Fruit fly (Drosophila melanogaster) whole organism, embryonic: Measurements from ENCODE around the gene CG42728.

Experiments
- Asciz ChIP-seq: fragments of 200-800 bp; sonication (Bioruptor generic); optimal IDR thresholded peaks from 2 replicates; lab custom pipeline; 2017; ENCODE audit warnings: missing biosample characterization, mild to moderate bottlenecking, missing genetic modification characterization, missing genetic modification reagents
- CG10565 ChIP-seq: fragments of 200-800 bp; sonication (Bioruptor generic); optimal IDR thresholded peaks from 3 replicates; lab custom pipeline; 2016; ENCODE audit warnings: missing biosample characterization, mild to moderate bottlenecking, missing genetic modification characterization
- CG11398 ChIP-seq: fragments of 200-800 bp; sonication (Bioruptor generic); optimal IDR thresholded peaks from 2 replicates; lab custom pipeline; 2016; ENCODE audit warnings: missing biosample characterization, missing genetic modification characterization
- CG11723 ChIP-seq: fragments of 200-800 bp; sonication (Bioruptor generic); optimal IDR thresholded peaks from 2 replicates; lab custom pipeline; 2017; ENCODE audit warnings: missing biosample characterization, mild to moderate bottlenecking, missing genetic modification characterization
- CG12391 ChIP-seq: fragments of 200-800 bp; sonication (Bioruptor generic); optimal IDR thresholded peaks from 3 replicates; lab custom pipeline; 2018; ENCODE audit warnings: missing biosample characterization, mild to moderate bottlenecking, missing genetic modification characterization, moderate library complexity
- CG14014 ChIP-seq: fragments of 200-800 bp; sonication (Bioruptor generic); IDR thresholded peaks from 2 replicates; pipeline ENCODE4 v1.3.6; 2022; ENCODE audit warnings: missing biosample characterization, missing genetic modification characterization
- CG14441 ChIP-seq: fragments of 200-800 bp; sonication (Bioruptor generic); IDR thresholded peaks from 2 replicates; pipeline ENCODE4 v1.3.6; 2022; ENCODE audit warnings: missing biosample characterization, missing genetic modification characterization
- CG15514 ChIP-seq: fragments of 200-800 bp; sonication (Bioruptor generic); optimal IDR thresholded peaks from 3 replicates; lab custom pipeline; 2017; ENCODE audit warnings: missing biosample characterization, missing genetic modification characterization, mild to moderate bottlenecking, moderate library complexity, missing genetic modification reagents
- CG17829 ChIP-seq: fragments of 200-800 bp; optimal IDR thresholded peaks from 2 replicates; lab custom pipeline; 2019; ENCODE audit warnings: missing biosample characterization, mild to moderate bottlenecking, missing genetic modification characterization, moderate library complexity
- CG18262 ChIP-seq: fragments of 200-800 bp; optimal IDR thresholded peaks from 3 replicates; lab custom pipeline; 2019; ENCODE audit warnings: missing biosample characterization, mild to moderate bottlenecking, missing genetic modification characterization, moderate library complexity
- CG1832 ChIP-seq: fragments of 200-800 bp; sonication (Bioruptor generic); optimal IDR thresholded peaks from 2 replicates; lab custom pipeline; 2017; ENCODE audit warnings: missing biosample characterization, mild to moderate bottlenecking, missing genetic modification characterization, inconsistent platforms
- CG2712 ChIP-seq: fragments of 200-800 bp; optimal IDR thresholded peaks from 3 replicates; lab custom pipeline; 2019; ENCODE audit warnings: missing biosample characterization, mild to moderate bottlenecking, missing genetic modification characterization, moderate library complexity
- CG30431 ChIP-seq: fragments of 200-800 bp; sonication (Bioruptor generic); optimal IDR thresholded peaks from 2 replicates; lab custom pipeline; 2017; ENCODE audit warnings: missing biosample characterization, missing genetic modification characterization
- CG3163 ChIP-seq: fragments of 200-800 bp; sonication (Bioruptor generic); optimal IDR thresholded peaks from 3 replicates; lab custom pipeline; 2016; ENCODE audit warnings: missing biosample characterization, missing genetic modification characterization
- CG34376 ChIP-seq: fragments of 200-800 bp; sonication (Bioruptor generic); optimal IDR thresholded peaks from 2 replicates; lab custom pipeline; 2018; ENCODE audit warnings: missing biosample characterization, mild to moderate bottlenecking, missing genetic modification characterization
- CG3838 ChIP-seq: fragments of 200-800 bp; sonication (Bioruptor generic); optimal IDR thresholded peaks from 3 replicates; lab custom pipeline; 2016; ENCODE audit warnings: missing biosample characterization, missing genetic modification characterization
- CG6683 ChIP-seq: fragments of 200-800 bp; sonication (Bioruptor generic); optimal IDR thresholded peaks from 2 replicates; lab custom pipeline; 2017; ENCODE audit warnings: missing biosample characterization, mild to moderate bottlenecking, missing genetic modification characterization, missing genetic modification reagents
- CG6689 ChIP-seq: fragments of 200-800 bp; sonication (Bioruptor generic); IDR thresholded peaks from 2 replicates; pipeline ENCODE4 v1.3.6; 2022; ENCODE audit warnings: missing biosample characterization, missing genetic modification characterization
- CG7271 ChIP-seq: fragments of 200-800 bp; sonication (Bioruptor generic); optimal IDR thresholded peaks from 2 replicates; lab custom pipeline; 2018; ENCODE audit warnings: missing biosample characterization, mild to moderate bottlenecking, missing genetic modification characterization, moderate library complexity
- CG7987 ChIP-seq: fragments of 200-800 bp; sonication (Bioruptor generic); optimal IDR thresholded peaks from 2 replicates; lab custom pipeline; 2018; ENCODE audit warnings: missing biosample characterization, mild to moderate bottlenecking, missing genetic modification characterization, moderate library complexity
- CG8290 ChIP-seq, 3 experiments: fragments of 200-800 bp; sonication (Bioruptor generic); optimal IDR thresholded peaks; 2 replicates each; lab custom pipeline; 2016 to 2019; ENCODE audit warnings: missing biosample characterization in 3 of 3, missing genetic modification characterization in 3 of 3, mild to moderate bottlenecking in 2 of 3, moderate library complexity in 1 of 3
- CG8765 ChIP-seq: fragments of 200-800 bp; sonication (Bioruptor generic); IDR thresholded peaks from 2 replicates; pipeline ENCODE4 v1.3.6; 2022; ENCODE audit warnings: missing biosample characterization, missing genetic modification characterization
- CG9797 ChIP-seq: fragments of 200-800 bp; sonication (Bioruptor generic); optimal IDR thresholded peaks from 3 replicates; lab custom pipeline; 2018; ENCODE audit warnings: missing biosample characterization, mild to moderate bottlenecking, missing genetic modification characterization
- D19A ChIP-seq: fragments of 200-800 bp; optimal IDR thresholded peaks from 3 replicates; lab custom pipeline; 2019; ENCODE audit warnings: missing biosample characterization, mild to moderate bottlenecking, missing genetic modification characterization, moderate library complexity
- E2f2 ChIP-seq: fragments of 200-800 bp; sonication (Bioruptor generic); IDR thresholded peaks from 2 replicates; pipeline ENCODE4 v1.3.6; 2022; ENCODE audit warnings: missing biosample characterization, missing genetic modification characterization
- HLH4C ChIP-seq: fragments of 200-800 bp; sonication (Bioruptor generic); IDR thresholded peaks from 3 replicates; pipeline ENCODE4 v1.3.6; 2022; ENCODE audit warnings: missing biosample characterization, missing genetic modification characterization; ENCODE audit not compliant: partially characterized antibody
- Hr39 ChIP-seq: fragments of >200 bp; optimal IDR thresholded peaks from 2 replicates; lab custom pipeline; 2017
- Jarid2 ChIP-seq: fragments of 200-800 bp; sonication (Bioruptor generic); optimal IDR thresholded peaks from 3 replicates; lab custom pipeline; 2017; ENCODE audit warnings: mild to moderate bottlenecking, missing biosample characterization, missing genetic modification reagents, missing genetic modification characterization
- MESR4 ChIP-seq: fragments of 200-800 bp; sonication (Bioruptor generic); optimal IDR thresholded peaks from 2 replicates; lab custom pipeline; 2018; ENCODE audit warnings: missing biosample characterization, mild to moderate bottlenecking, missing genetic modification characterization, moderate library complexity
- Max ChIP-seq: fragments of 200-800 bp; sonication (Bioruptor generic); optimal IDR thresholded peaks from 2 replicates; lab custom pipeline; 2016; ENCODE audit warnings: missing biosample characterization, mild to moderate bottlenecking, missing genetic modification characterization
- Oaz ChIP-seq: fragments of 200-800 bp; sonication (Bioruptor generic); IDR thresholded peaks from 2 replicates; pipeline ENCODE4 v1.3.6; 2022; ENCODE audit warnings: missing biosample characterization, missing genetic modification characterization
- Sry-δ ChIP-seq: fragments of 200-800 bp; sonication (Bioruptor generic); optimal IDR thresholded peaks from 2 replicates; lab custom pipeline; 2016; ENCODE audit warnings: missing biosample characterization, missing genetic modification characterization
- az2 ChIP-seq: fragments of 200-800 bp; sonication (Bioruptor generic); optimal IDR thresholded peaks from 3 replicates; lab custom pipeline; 2016; ENCODE audit warnings: missing biosample characterization, missing genetic modification characterization
- da ChIP-seq: fragments of 200-800 bp; sonication (Bioruptor generic); optimal IDR thresholded peaks from 2 replicates; lab custom pipeline; 2016; ENCODE audit warnings: missing biosample characterization, missing genetic modification characterization
- dpn ChIP-seq, 2 experiments: fragments of 200-800 bp; sonication (Bioruptor generic); optimal IDR thresholded peaks; 3 replicates each; lab custom pipeline; 2016; ENCODE audit warnings: missing biosample characterization in 2 of 2, missing genetic modification characterization in 2 of 2
- gce ChIP-seq: fragments of 200-800 bp; sonication (Bioruptor generic); IDR thresholded peaks from 3 replicates; pipeline ENCODE4 v1.3.6; 2022; ENCODE audit warnings: missing biosample characterization, missing genetic modification characterization
- gro ChIP-seq: fragments of 200-800 bp; sonication (Bioruptor generic); optimal IDR thresholded peaks from 2 replicates; lab custom pipeline; 2016; ENCODE audit warnings: missing biosample characterization, missing genetic modification characterization
- insv ChIP-seq, 2 experiments: fragments of 200-800 bp; sonication (Bioruptor generic); optimal IDR thresholded peaks; 3 replicates each; lab custom pipeline; 2016 to 2018; ENCODE audit warnings: missing biosample characterization in 2 of 2, missing genetic modification characterization in 2 of 2
- ken ChIP-seq: fragments of 200-800 bp; sonication (Bioruptor generic); IDR thresholded peaks from 3 replicates; pipeline ENCODE4 v1.3.6; 2022; ENCODE audit warnings: missing biosample characterization, missing genetic modification characterization
- kni ChIP-seq: fragments of 200-800 bp; sonication (Bioruptor generic); optimal IDR thresholded peaks from 3 replicates; lab custom pipeline; 2017; ENCODE audit warnings: mild to moderate bottlenecking, missing biosample characterization, missing genetic modification reagents, missing genetic modification characterization
- lab ChIP-seq: fragments of 200-800 bp; sonication (Bioruptor generic); optimal IDR thresholded peaks from 3 replicates; lab custom pipeline; 2017; ENCODE audit warnings: missing biosample characterization, missing genetic modification characterization, mild to moderate bottlenecking, moderate library complexity, missing genetic modification reagents
- lola ChIP-seq, 3 experiments: fragments of >200 bp in 2 of 3; fragments of 200-800 bp in 1 of 3; sonication (Bioruptor generic) in 1 of 3; optimal IDR thresholded peaks; 2 replicates each; lab custom pipeline; 2017 to 2019; ENCODE audit warnings: missing biosample characterization in 3 of 3, missing genetic modification characterization in 3 of 3, mild to moderate bottlenecking in 1 of 3, moderate library complexity in 1 of 3
- mld ChIP-seq: fragments of 200-800 bp; sonication (Bioruptor generic); IDR thresholded peaks from 3 replicates; pipeline ENCODE4 v1.3.6; 2022; ENCODE audit warnings: missing biosample characterization, missing genetic modification characterization; ENCODE audit not compliant: partially characterized antibody
- p53 ChIP-seq: fragments of 200-800 bp; sonication (Bioruptor generic); optimal IDR thresholded peaks from 2 replicates; lab custom pipeline; 2016; ENCODE audit warnings: missing biosample characterization, missing genetic modification characterization
- pan ChIP-seq, 4 experiments: fragments of >200 bp in 3 of 4; fragments of 200-800 bp in 1 of 4; sonication (Bioruptor generic) in 1 of 4; optimal IDR thresholded peaks in 3 of 4; IDR thresholded peaks in 1 of 4; 2 replicates each; pipeline versions ENCODE4 v1.3.6 to Lab custom; 2017 to 2022; ENCODE audit warnings: missing biosample characterization in 2 of 4, missing genetic modification characterization in 2 of 4, mixed read lengths in 1 of 4
- tin ChIP-seq: fragments of 200-800 bp; sonication (Bioruptor generic); optimal IDR thresholded peaks from 3 replicates; lab custom pipeline; 2016; ENCODE audit warnings: missing biosample characterization, missing genetic modification characterization
- toy ChIP-seq: fragments of 200-800 bp; sonication (Bioruptor generic); IDR thresholded peaks from 2 replicates; pipeline ENCODE4 v1.3.6; 2022; ENCODE audit warnings: missing biosample characterization, missing genetic modification characterization
- twi ChIP-seq: fragments of 200-800 bp; optimal IDR thresholded peaks from 2 replicates; lab custom pipeline; 2019; ENCODE audit warnings: missing biosample characterization, mild to moderate bottlenecking, missing genetic modification characterization, moderate library complexity
- vvl ChIP-seq: fragments of 200-800 bp; sonication (Bioruptor generic); IDR thresholded peaks from 2 replicates; pipeline ENCODE4 v1.3.6; 2022; ENCODE audit warnings: missing biosample characterization, missing genetic modification characterization
- z ChIP-seq: fragments of 200-800 bp; sonication (Bioruptor generic); IDR thresholded peaks from 3 replicates; pipeline ENCODE4 v1.3.6; 2022; ENCODE audit warnings: missing biosample characterization, missing genetic modification characterization

The CG42728 gene

dm6 chr3L:15498745-15499144 is 29.3 kb downstream of the CG42728 start, which contains the start of gene CG7275 (continued):
- TF ChIP-seq CG6689 (GFP tag; lab: Robert Waterston, UW) (no peak), insv (GFP tag; optimal IDR thresholded peaks at IDR 0.05; lab: Kevin White, UChicago) (peak in 1 of 2 experiments; percentile 23), CG9797 (peak; percentile 9), CG12391 (tag; lab: Kevin White, UChicago) (peak; percentile 5), ken (no peak), gce (GFP tag; lab: Robert Waterston, UW) (no peak), lola (GFP tag; optimal IDR thresholded peaks at IDR 0.05; lab: Kevin White, UChicago) (no peak), CG14014 (GFP tag; lab: Robert Waterston, UW) (no peak), pan (optimal IDR thresholded peaks at IDR 0.05; lab: Kevin White, UChicago) (no peak), pan (GFP tag; optimal IDR thresholded peaks at IDR 0.05 in 1 of 2, IDR thresholded peaks at IDR 0.05 in 1 of 2) (no peak), Asciz (peak; percentile 10), CG15514 (peak; percentile 57), CG34376 (no peak), CG11723 (GFP tag; lab: Kevin White, UChicago) (no peak), Oaz (GFP tag; lab: Robert Waterston, UW) (no peak), CG6683 (GFP tag; lab: Kevin White, UChicago) (no peak), Max (GFP tag; lab: Kevin White, UChicago) (peak; percentile 86), CG17829 (tag; lab: Kevin White, UChicago) (peak; percentile 9), Sry-δ (GFP tag; lab: Kevin White, UChicago) (peak; percentile 4), Jarid2 (GFP tag; lab: Kevin White, UChicago) (no peak), E2f2 (GFP tag; lab: Robert Waterston, UW) (peak; percentile 98), CG3163 (no peak), CG10565 (GFP tag; lab: Kevin White, UChicago) (no peak), tin (GFP tag; lab: Kevin White, UChicago) (no peak), MESR4 (GFP tag; lab: Kevin White, UChicago) (peak; percentile 54), CG30431 (no peak), CG3838 (no peak), CG11398 (GFP tag; lab: Kevin White, UChicago) (no peak), lab (GFP tag; lab: Kevin White, UChicago) (no peak), CG7987 (peak; percentile 36), HLH4C (GFP tag; lab: Robert Waterston, UW) (0 out of 3 replicates have a peak, but pooled peaks have one; percentile 48), toy (no peak), p53 (GFP tag; lab: Kevin White, UChicago) (no peak), gro (GFP tag; lab: Kevin White, UChicago) (peak; percentile 17), Hr39 (no peak), CG1832 (GFP tag; lab: Kevin White, UChicago) (no peak), CG7271 (tag; lab: Kevin White, UChicago) (no peak), CG8290 (GFP tag; optimal IDR thresholded peaks at IDR 0.05; lab: Kevin White, UChicago) (no peak), CG8290 (tag; optimal IDR thresholded peaks at IDR 0.05; lab: Kevin White, UChicago) (peak in 1 of 2 experiments; percentile 47), D19A (tag; lab: Kevin White, UChicago) (no peak), z (GFP tag; lab: Robert Waterston, UW) (no peak), vvl (GFP tag; lab: Robert Waterston, UW) (peak; percentile 56; the same call in 1 of the 2 replicates), CG8765 (GFP tag; lab: Robert Waterston, UW) (no peak), mld (GFP tag; lab: Robert Waterston, UW) (no peak), CG14441 (GFP tag; lab: Robert Waterston, UW) (no peak), dpn (GFP tag; optimal IDR thresholded peaks at IDR 0.05; lab: Kevin White, UChicago) (no peak), twi (tag; lab: Kevin White, UChicago) (peak; percentile 55), CG18262 (tag; lab: Kevin White, UChicago) (no peak), da (GFP tag; lab: Kevin White, UChicago) (no peak), CG2712 (tag; lab: Kevin White, UChicago) (peak; percentile 2), kni (no peak), az2 (GFP tag; lab: Kevin White, UChicago) (no peak)
